Fruit fly (Drosophila melanogaster) whole organism, embryonic: ENCODE data around the gene Clamp.

Experiments used
- C15 ChIP-seq: fragments of 200-800 bp; sonication (Bioruptor generic); IDR thresholded peaks from 3 replicates; pipeline ENCODE4 v1.3.6; 2022; ENCODE audit warnings: missing biosample characterization, missing genetic modification characterization
- CG10267 ChIP-seq: fragments of 200-800 bp; sonication (Bioruptor generic); optimal IDR thresholded peaks from 2 replicates; lab custom pipeline; 2018; ENCODE audit warnings: missing biosample characterization, mild to moderate bottlenecking, missing genetic modification characterization, moderate library complexity
- CG10274 ChIP-seq: fragments of 200-800 bp; sonication (Bioruptor generic); optimal IDR thresholded peaks from 3 replicates; lab custom pipeline; 2017; ENCODE audit warnings: missing biosample characterization, mild to moderate bottlenecking, missing genetic modification characterization
- CG10321 ChIP-seq: fragments of 200-800 bp; sonication (Bioruptor generic); IDR thresholded peaks from 2 replicates; pipeline ENCODE4 v1.3.6; 2022; ENCODE audit warnings: missing biosample characterization, missing genetic modification characterization
- CG11093 ChIP-seq: fragments of 200-800 bp; sonication (Bioruptor generic); IDR thresholded peaks from 3 replicates; pipeline ENCODE4 v1.3.6; 2022; ENCODE audit warnings: missing biosample characterization, missing genetic modification characterization
- CG12659 ChIP-seq: fragments of 200-800 bp; sonication (Bioruptor generic); optimal IDR thresholded peaks from 3 replicates; lab custom pipeline; 2017; ENCODE audit warnings: mild to moderate bottlenecking, missing biosample characterization, missing genetic modification reagents, missing genetic modification characterization
- CG13424 ChIP-seq: fragments of 200-800 bp; sonication (Bioruptor generic); optimal IDR thresholded peaks from 2 replicates; lab custom pipeline; 2019; ENCODE audit warnings: missing biosample characterization, mild to moderate bottlenecking, missing genetic modification characterization, moderate library complexity
- CG15601 ChIP-seq: fragments of 200-800 bp; sonication (Bioruptor generic); optimal IDR thresholded peaks from 3 replicates; lab custom pipeline; 2019; ENCODE audit warnings: missing biosample characterization, mild to moderate bottlenecking, missing genetic modification characterization, moderate library complexity
- CG1603 ChIP-seq: fragments of 200-800 bp; sonication (Bioruptor generic); optimal IDR thresholded peaks from 2 replicates; lab custom pipeline; 2019; ENCODE audit warnings: missing biosample characterization, mild to moderate bottlenecking, missing genetic modification characterization, moderate library complexity
- CG16815 ChIP-seq: fragments of 200-800 bp; sonication (Bioruptor generic); optimal IDR thresholded peaks from 3 replicates; lab custom pipeline; 2017; ENCODE audit warnings: missing biosample characterization, mild to moderate bottlenecking, missing genetic modification characterization
- CG17912 ChIP-seq: fragments of 200-800 bp; sonication (Bioruptor generic); optimal IDR thresholded peaks from 2 replicates; lab custom pipeline; 2018; ENCODE audit warnings: missing biosample characterization, mild to moderate bottlenecking, missing genetic modification characterization
- CG2202 ChIP-seq: fragments of 200-800 bp; sonication (Bioruptor generic); optimal IDR thresholded peaks from 2 replicates; lab custom pipeline; 2018; ENCODE audit warnings: missing biosample characterization, mild to moderate bottlenecking, missing genetic modification characterization
- CG30403 ChIP-seq: fragments of 200-800 bp; sonication (Bioruptor generic); optimal IDR thresholded peaks from 3 replicates; lab custom pipeline; 2016; ENCODE audit warnings: missing biosample characterization, missing genetic modification characterization
- CG31388 ChIP-seq: fragments of 200-800 bp; sonication (Bioruptor generic); optimal IDR thresholded peaks from 2 replicates; lab custom pipeline; 2016; ENCODE audit warnings: missing biosample characterization, missing genetic modification characterization
- CG3726 ChIP-seq: fragments of 200-800 bp; sonication (Bioruptor generic); IDR thresholded peaks from 3 replicates; pipeline ENCODE4, ENCODE4 v1.3.6; 2022; ENCODE audit warnings: missing biosample characterization, missing genetic modification characterization
- CG7745 ChIP-seq: fragments of 200-800 bp; sonication (Bioruptor generic); optimal IDR thresholded peaks from 2 replicates; lab custom pipeline; 2018; ENCODE audit warnings: missing biosample characterization, mild to moderate bottlenecking, missing genetic modification characterization, moderate library complexity
- CG7928 ChIP-seq: fragments of 200-800 bp; sonication (Bioruptor generic); optimal IDR thresholded peaks from 2 replicates; lab custom pipeline; 2017; ENCODE audit warnings: missing biosample characterization, mild to moderate bottlenecking, missing genetic modification characterization
- CG7963 ChIP-seq: fragments of 200-800 bp; sonication (Bioruptor generic); IDR thresholded peaks from 3 replicates; pipeline ENCODE4 v1.3.6; 2022; ENCODE audit warnings: missing biosample characterization, missing genetic modification characterization; ENCODE audit not compliant: partially characterized antibody
- CG8359 ChIP-seq: fragments of 200-800 bp; sonication (Bioruptor generic); optimal IDR thresholded peaks from 2 replicates; lab custom pipeline; 2017; ENCODE audit warnings: missing biosample characterization, mild to moderate bottlenecking, missing genetic modification characterization, borderline replicate concordance
- Eip74EF ChIP-seq, 2 experiments: fragments of 200-800 bp in 1 of 2; fragments of >200 bp in 1 of 2; sonication (Bioruptor generic) in 1 of 2; optimal IDR thresholded peaks; 2 replicates each; lab custom pipeline; 2017 to 2019; ENCODE audit warnings: missing biosample characterization in 2 of 2, missing genetic modification characterization in 2 of 2, mild to moderate bottlenecking in 1 of 2, moderate library complexity in 1 of 2
- Max ChIP-seq: fragments of 200-800 bp; sonication (Bioruptor generic); optimal IDR thresholded peaks from 2 replicates; lab custom pipeline; 2016; ENCODE audit warnings: missing biosample characterization, mild to moderate bottlenecking, missing genetic modification characterization
- Neu2 ChIP-seq: fragments of 200-800 bp; sonication (Bioruptor generic); optimal IDR thresholded peaks from 3 replicates; lab custom pipeline; 2016; ENCODE audit warnings: missing biosample characterization, missing genetic modification characterization, borderline replicate concordance
- Oaz ChIP-seq: fragments of 200-800 bp; sonication (Bioruptor generic); IDR thresholded peaks from 2 replicates; pipeline ENCODE4 v1.3.6; 2022; ENCODE audit warnings: missing biosample characterization, missing genetic modification characterization
- PHDP ChIP-seq: fragments of 200-800 bp; sonication (Bioruptor generic); optimal IDR thresholded peaks from 3 replicates; lab custom pipeline; 2018; ENCODE audit warnings: missing biosample characterization, mild to moderate bottlenecking, missing genetic modification characterization, moderate library complexity
- Scr ChIP-seq: fragments of 200-800 bp; sonication (Bioruptor generic); IDR thresholded peaks from 2 replicates; pipeline ENCODE4 v1.3.6; 2022; ENCODE audit warnings: missing biosample characterization, missing genetic modification characterization; ENCODE audit not compliant: partially characterized antibody
- Usf ChIP-seq: fragments of 200-800 bp; sonication (Bioruptor generic); optimal IDR thresholded peaks from 2 replicates; lab custom pipeline; 2017; ENCODE audit warnings: missing genotype, missing biosample characterization, missing genetic modification characterization
- Vsx1 ChIP-seq: fragments of 200-800 bp; sonication (Bioruptor generic); optimal IDR thresholded peaks from 2 replicates; lab custom pipeline; 2017; ENCODE audit warnings: missing biosample characterization, mild to moderate bottlenecking, missing genetic modification characterization, missing genetic modification reagents
- YL-1 ChIP-seq: fragments of 200-800 bp; sonication (Bioruptor generic); optimal IDR thresholded peaks from 3 replicates; lab custom pipeline; 2017; ENCODE audit warnings: missing biosample characterization, mild to moderate bottlenecking, missing genetic modification characterization
- ac ChIP-seq: fragments of 200-800 bp; sonication (Bioruptor generic); optimal IDR thresholded peaks from 3 replicates; lab custom pipeline; 2017; ENCODE audit warnings: missing biosample characterization, mild to moderate bottlenecking, missing genetic modification characterization
- cas ChIP-seq: fragments of 200-800 bp; sonication (Bioruptor generic); IDR thresholded peaks from 2 replicates; pipeline ENCODE4 v1.3.6; 2022; ENCODE audit warnings: missing biosample characterization, missing genetic modification characterization
- ci ChIP-seq: fragments of 200-800 bp; sonication (Bioruptor generic); IDR thresholded peaks from 3 replicates; pipeline ENCODE4 v1.3.6; 2022; ENCODE audit warnings: missing biosample characterization, missing genetic modification characterization
- dimm ChIP-seq: fragments of 200-800 bp; sonication (Bioruptor generic); IDR thresholded peaks from 2 replicates; pipeline ENCODE4 v1.3.6; 2022; ENCODE audit warnings: missing biosample characterization, missing genetic modification characterization
- fd96Cb ChIP-seq: fragments of 200-800 bp; sonication (Bioruptor generic); optimal IDR thresholded peaks from 2 replicates; lab custom pipeline; 2018; ENCODE audit warnings: missing biosample characterization, mild to moderate bottlenecking, missing genetic modification characterization, moderate library complexity
- gem ChIP-seq: fragments of 200-800 bp; sonication (Bioruptor generic); optimal IDR thresholded peaks from 2 replicates; lab custom pipeline; 2019; ENCODE audit warnings: missing biosample characterization, mild to moderate bottlenecking, missing genetic modification characterization, moderate library complexity
- gsb-n ChIP-seq: fragments of 200-800 bp; sonication (Bioruptor generic); optimal IDR thresholded peaks from 3 replicates; lab custom pipeline; 2018; ENCODE audit warnings: missing biosample characterization, mild to moderate bottlenecking, missing genetic modification characterization
- h ChIP-seq: fragments of >200 bp; optimal IDR thresholded peaks from 2 replicates; lab custom pipeline; 2017
- hb ChIP-seq: fragments of 200-800 bp; sonication (Bioruptor generic); IDR thresholded peaks from 3 replicates; pipeline ENCODE4 v1.3.6; 2022; ENCODE audit warnings: missing biosample characterization, missing genetic modification characterization; ENCODE audit not compliant: partially characterized antibody
- hbn ChIP-seq: fragments of 200-800 bp; sonication (Bioruptor generic); IDR thresholded peaks from 2 replicates; pipeline ENCODE4 v1.3.6; 2022; ENCODE audit warnings: missing biosample characterization, missing genetic modification characterization; ENCODE audit not compliant: partially characterized antibody
- her ChIP-seq: fragments of 200-800 bp; sonication (Bioruptor generic); optimal IDR thresholded peaks from 2 replicates; lab custom pipeline; 2016; ENCODE audit warnings: missing biosample characterization, missing genetic modification characterization
- pho ChIP-seq: fragments of 200-800 bp; sonication (Bioruptor generic); optimal IDR thresholded peaks from 2 replicates; lab custom pipeline; 2016; ENCODE audit warnings: missing biosample characterization, missing genetic modification characterization
- phol ChIP-seq: fragments of 200-800 bp; sonication (Bioruptor generic); optimal IDR thresholded peaks from 3 replicates; lab custom pipeline; 2018; ENCODE audit warnings: missing biosample characterization, mild to moderate bottlenecking, missing genetic modification characterization, moderate library complexity
- ranshi ChIP-seq: fragments of 200-800 bp; sonication (Bioruptor generic); IDR thresholded peaks from 2 replicates; pipeline ENCODE4 v1.3.6; 2022; ENCODE audit warnings: missing biosample characterization, missing genetic modification characterization
- sd ChIP-seq: fragments of 200-800 bp; sonication (Bioruptor generic); optimal IDR thresholded peaks from 3 replicates; lab custom pipeline; 2018; ENCODE audit warnings: missing biosample characterization, mild to moderate bottlenecking, missing genetic modification characterization, moderate library complexity
- sna ChIP-seq: fragments of 200-800 bp; sonication (Bioruptor generic); IDR thresholded peaks from 2 replicates; pipeline ENCODE4 v1.3.6; 2022; ENCODE audit warnings: missing biosample characterization, missing genetic modification characterization; ENCODE audit not compliant: partially characterized antibody
- sug ChIP-seq: fragments of 200-800 bp; optimal IDR thresholded peaks from 2 replicates; lab custom pipeline; 2019; ENCODE audit warnings: missing biosample characterization, mild to moderate bottlenecking, missing genetic modification characterization, moderate library complexity
- toy ChIP-seq: fragments of 200-800 bp; sonication (Bioruptor generic); IDR thresholded peaks from 2 replicates; pipeline ENCODE4 v1.3.6; 2022; ENCODE audit warnings: missing biosample characterization, missing genetic modification characterization
- tup ChIP-seq: fragments of 200-800 bp; sonication (Bioruptor generic); optimal IDR thresholded peaks from 2 replicates; lab custom pipeline; 2016; ENCODE audit warnings: missing biosample characterization, mild to moderate bottlenecking, missing genetic modification characterization, moderate library complexity
- unc-4 ChIP-seq: fragments of 200-800 bp; sonication (Bioruptor generic); IDR thresholded peaks from 2 replicates; pipeline ENCODE4 v1.3.6; 2022; ENCODE audit warnings: missing biosample characterization, missing genetic modification characterization; ENCODE audit not compliant: partially characterized antibody
- unpg ChIP-seq: fragments of 200-800 bp; sonication (Bioruptor generic); optimal IDR thresholded peaks from 3 replicates; lab custom pipeline; 2018; ENCODE audit warnings: missing biosample characterization, mild to moderate bottlenecking, missing genetic modification characterization, moderate library complexity
- vvl ChIP-seq: fragments of 200-800 bp; sonication (Bioruptor generic); IDR thresholded peaks from 2 replicates; pipeline ENCODE4 v1.3.6; 2022; ENCODE audit warnings: missing biosample characterization, missing genetic modification characterization

Gene Clamp

dm6 chr2L:22121651-22122165 lies 47.2 kb downstream of the Clamp start (continued):
- TF ChIP-seq CG10267 (tag; lab: Kevin White, UChicago) (no peak), CG3726 (GFP tag; lab: Robert Waterston, UW) (no peak), CG7963 (GFP tag; lab: Robert Waterston, UW) (no peak), unc-4 (no peak), PHDP (tag; lab: Kevin White, UChicago) (no peak), Max (GFP tag; lab: Kevin White, UChicago) (no peak), sd (no peak), CG2202 (no peak), sug (no peak), CG12659 (GFP tag; lab: Kevin White, UChicago) (peak; percentile 40), CG13424 (tag; lab: Kevin White, UChicago) (peak; percentile 1), CG31388 (GFP tag; lab: Kevin White, UChicago) (no peak), Usf (GFP tag; lab: Kevin White, UChicago) (no peak), CG30403 (peak; percentile 9), CG16815 (no peak), Vsx1 (GFP tag; lab: Kevin White, UChicago) (no peak), ac (GFP tag; lab: Kevin White, UChicago) (no peak), CG15601 (tag; lab: Kevin White, UChicago) (no peak), Eip74EF (GFP tag; optimal IDR thresholded peaks at IDR 0.05; lab: Kevin White, UChicago) (peak in 1 of 2 experiments; percentile 34), fd96Cb (no peak), pho (no peak), phol (peak; percentile 56), dimm (GFP tag; lab: Robert Waterston, UW) (no peak), sna (GFP tag; lab: Robert Waterston, UW) (peak; percentile 29; the same call in 1 of the 2 replicates), hbn (GFP tag; lab: Robert Waterston, UW) (no peak), tup (GFP tag; lab: Kevin White, UChicago) (no peak), CG7745 (no peak), gsb-n (tag; lab: Kevin White, UChicago) (no peak), cas (GFP tag; lab: Robert Waterston, UW) (no peak), CG10274 (GFP tag; lab: Kevin White, UChicago) (no peak), her (GFP tag; lab: Kevin White, UChicago) (no peak), CG8359 (no peak), CG1603 (tag; lab: Kevin White, UChicago) (peak; percentile 88), ranshi (GFP tag; lab: Robert Waterston, UW) (no peak), CG17912 (GFP tag; lab: Kevin White, UChicago) (no peak), vvl (GFP tag; lab: Robert Waterston, UW) (no peak), C15 (0 out of 3 replicates have a peak, but pooled peaks have one; percentile 21), YL-1 (peak; percentile 28), gem (tag; lab: Kevin White, UChicago) (peak; percentile 34), ci (GFP tag; lab: Robert Waterston, UW) (no peak), Scr (GFP tag; lab: Robert Waterston, UW) (no peak), Neu2 (no peak), CG11093 (GFP tag; lab: Robert Waterston, UW) (no peak), CG10321 (GFP tag; lab: Robert Waterston, UW) (no peak), CG7928 (GFP tag; lab: Kevin White, UChicago) (no peak), unpg (GFP tag; lab: Kevin White, UChicago) (no peak), h (lab: Kevin White, UChicago) (no peak), toy (GFP tag; lab: Robert Waterston, UW) (no peak), Oaz (GFP tag; lab: Robert Waterston, UW) (no peak), hb (GFP tag; lab: Robert Waterston, UW) (no peak)
